Worm (Caenorhabditis elegans) whole organism, early embryonic: Measurements from ENCODE around the gene C50C3.19.

ENCODE experiments used
- B0310.2 ChIP-seq: sonication (generic microtip); optimal IDR thresholded peaks from 2 replicates; lab custom pipeline; 2016; ENCODE audit warnings: mild to moderate bottlenecking, missing genetic modification characterization, missing compliant biosample characterization
- ama-1 ChIP-seq: fragments of 150-350 bp; optimal IDR thresholded peaks from 2 replicates; lab custom pipeline; 2014
- flt-1 ChIP-seq: fragments of 200-800 bp; sonication (Bioruptor generic); IDR thresholded peaks from 2 replicates; pipeline ENCODE4 v1.3.6; 2022; ENCODE audit warnings: missing genetic modification characterization, missing compliant biosample characterization
- hmbx-1 ChIP-seq: sonication (generic microtip); optimal IDR thresholded peaks from 2 replicates; lab custom pipeline; 2016; ENCODE audit warnings: mild to moderate bottlenecking, missing genetic modification characterization, missing compliant biosample characterization
- hnd-1 ChIP-seq: sonication (generic microtip); optimal IDR thresholded peaks from 2 replicates; lab custom pipeline; 2016; ENCODE audit warnings: missing genetic modification characterization, missing compliant biosample characterization

DNA sequence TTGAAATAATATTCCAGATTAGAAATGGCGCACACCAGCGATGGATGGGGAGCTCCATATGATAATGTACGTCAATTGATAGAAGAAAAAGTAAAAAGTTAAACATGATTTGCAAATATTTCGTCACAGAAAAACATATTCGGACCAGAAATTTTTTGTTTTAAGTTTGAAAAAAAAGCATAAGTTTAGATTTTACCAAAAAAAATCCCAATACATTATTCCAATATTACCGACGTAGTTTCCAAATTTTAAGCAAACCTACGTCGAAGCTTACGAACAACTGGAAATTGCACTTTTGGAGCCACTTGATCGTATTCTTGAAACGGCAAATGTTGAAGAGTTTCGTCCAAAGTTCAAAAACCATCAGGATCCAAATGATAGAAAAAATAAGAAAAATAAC lies 42.0 kb downstream of the C50C3.19 start, which contains the start of gene henn-1:
- TF ChIP-seq hmbx-1 (no peak), flt-1 (GFP tag; lab: Robert Waterston, UW) (no peak), ama-1 (lab: Kevin White, UChicago) (no peak), B0310.2 (no peak), hnd-1 (tag; lab: Kevin White, UChicago) (no peak)
